Worm (Caenorhabditis elegans) whole organism, midembryonic: ENCODE results near the gene Y53F4B.36.
A peak's percentile ranks its signal among the peaks of the same experiment; 100 is the strongest.
"Not testable (repeated sequence)": the region's sequence is repeated elsewhere in the genome, so short reads cannot be mapped to it uniquely, and the experiment has no call there.

Experiments
- T22C8.4 ChIP-seq: fragments of 200-800 bp; sonication (Bioruptor generic); IDR thresholded peaks from 2 replicates; pipeline ENCODE4 v1.3.6; 2022; ENCODE audit warnings: missing genetic modification characterization, missing compliant biosample characterization
- cog-1 ChIP-seq: sonication (generic microtip); optimal IDR thresholded peaks from 2 replicates; lab custom pipeline; 2016; ENCODE audit warnings: missing genetic modification characterization, missing compliant biosample characterization
- flt-1 ChIP-seq: fragments of 200-800 bp; sonication (Bioruptor generic); IDR thresholded peaks from 2 replicates; pipeline ENCODE4 v1.3.6; 2022; ENCODE audit warnings: missing genetic modification characterization, missing compliant biosample characterization
- klf-2 ChIP-seq: fragments of 200-800 bp; sonication (Bioruptor generic); conservative IDR thresholded peaks from 2 replicates; pipeline ENCODE4 v1.3.6; 2022; ENCODE audit warnings: missing genetic modification reagents, missing genetic modification characterization, missing compliant biosample characterization
- med-1 ChIP-seq: sonication (generic microtip); optimal IDR thresholded peaks from 2 replicates; lab custom pipeline; 2017; ENCODE audit warnings: missing genetic modification characterization, mild to moderate bottlenecking, missing compliant biosample characterization, antibody characterized with exemption, missing genetic modification reagents; ENCODE audit not compliant: insufficient read depth
- ref-1 ChIP-seq: fragments of 200-800 bp; sonication (Bioruptor generic); conservative IDR thresholded peaks from 2 replicates; pipeline ENCODE4 v1.3.6; 2022; ENCODE audit warnings: missing genetic modification reagents, missing genetic modification characterization, missing compliant biosample characterization
- tab-1 ChIP-seq: fragments of 200-800 bp; sonication (Bioruptor generic); IDR thresholded peaks from 2 replicates; pipeline ENCODE4 v1.3.6; 2022; ENCODE audit warnings: missing genetic modification characterization, missing compliant biosample characterization
- ztf-23 ChIP-seq: fragments of 200-800 bp; sonication (Bioruptor generic); IDR thresholded peaks from 2 replicates; pipeline ENCODE4 v1.3.6; 2022; ENCODE audit warnings: missing genetic modification reagents, missing genetic modification characterization, missing compliant biosample characterization
- ztf-29 ChIP-seq: fragments of 200-800 bp; sonication (Bioruptor generic); IDR thresholded peaks from 2 replicates; pipeline ENCODE4 v1.3.6; 2022; ENCODE audit warnings: missing genetic modification reagents, missing genetic modification characterization, missing compliant biosample characterization

The Y53F4B.36 gene

DNA sequence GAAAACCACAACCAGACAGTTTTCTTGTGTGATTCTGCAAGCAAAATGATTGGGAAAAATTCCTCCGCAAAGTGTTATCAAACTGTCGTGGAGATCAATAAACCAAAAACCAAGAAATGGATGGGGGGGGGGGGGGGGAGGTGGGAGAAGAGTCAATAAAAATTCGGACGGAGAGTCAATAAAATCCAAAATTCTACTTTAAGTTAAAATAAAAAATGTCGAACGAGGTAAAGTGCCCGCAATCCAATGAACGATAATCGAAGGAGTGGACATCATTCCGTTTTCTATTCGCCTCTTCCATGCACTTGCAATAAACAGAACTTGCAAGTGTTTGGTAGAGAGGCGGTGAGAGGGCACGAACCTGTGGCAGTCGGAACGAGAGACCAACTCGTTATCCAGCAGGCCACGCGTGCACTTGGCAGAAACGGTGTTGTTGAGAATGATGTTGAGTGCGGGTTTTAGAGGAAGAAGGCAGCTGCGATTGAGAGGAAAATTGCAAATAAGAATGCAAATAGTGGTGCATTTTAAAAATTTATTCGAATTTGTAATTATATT is 10.0 kb upstream of the Y53F4B.36 start, which contains the start of gene gst-27:
Gene gst-27, minus strand, starts transcription at position 51 of the 555 bp plus-strand sequence.
- TF ChIP-seq ref-1 (peak; percentile 76), klf-2 (peak; percentile 79), flt-1 (GFP tag; lab: Robert Waterston, UW) (peak; percentile 94), cog-1 (peak; percentile 76), T22C8.4 (GFP tag; lab: Robert Waterston, UW) (peak; percentile 57), ztf-23 (peak; percentile 89), tab-1 (GFP tag; lab: Robert Waterston, UW) (peak; percentile 93), ztf-29 (GFP tag; lab: Robert Waterston, UW) (peak; percentile 88), med-1 (GFP tag; lab: Kevin White, UChicago) (peak; percentile 41)

DNA sequence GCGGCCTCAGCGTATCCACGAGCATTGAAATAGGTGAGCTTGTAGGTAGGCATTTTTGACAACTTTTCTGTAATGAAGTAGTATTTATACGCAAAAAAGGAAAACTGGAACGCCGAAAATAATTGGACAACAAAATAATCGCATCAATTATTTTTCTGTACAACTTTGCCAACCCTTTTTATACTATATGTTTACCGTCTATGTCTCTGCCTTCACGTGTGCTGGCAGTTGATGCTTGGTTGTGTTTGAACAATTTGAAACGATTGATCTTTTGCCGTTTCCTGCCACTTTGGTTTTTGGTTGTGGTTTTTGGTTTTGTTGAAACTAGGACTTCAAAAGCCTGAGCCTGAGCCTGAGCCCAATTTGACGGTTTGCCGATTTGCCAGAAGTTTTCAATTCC is 8.4 kb upstream of the Y53F4B.36 start, which contains the start of gene gst-28:
Gene gst-28, minus strand, starts transcription at position 238 of the 400 bp plus-strand sequence.
- TF ChIP-seq ztf-29 (GFP tag; lab: Robert Waterston, UW): no peak
- no peak for TF ChIP-seq T22C8.4 (GFP tag; lab: Robert Waterston, UW)
- no peak for TF ChIP-seq ztf-23
- TF ChIP-seq flt-1 (GFP tag; lab: Robert Waterston, UW): no peak
- no peak for TF ChIP-seq klf-2
- no peak for TF ChIP-seq med-1 (GFP tag; lab: Kevin White, UChicago)
- TF ChIP-seq cog-1: no peak
- no peak for TF ChIP-seq tab-1 (GFP tag; lab: Robert Waterston, UW)
- no peak for TF ChIP-seq ref-1

DNA sequence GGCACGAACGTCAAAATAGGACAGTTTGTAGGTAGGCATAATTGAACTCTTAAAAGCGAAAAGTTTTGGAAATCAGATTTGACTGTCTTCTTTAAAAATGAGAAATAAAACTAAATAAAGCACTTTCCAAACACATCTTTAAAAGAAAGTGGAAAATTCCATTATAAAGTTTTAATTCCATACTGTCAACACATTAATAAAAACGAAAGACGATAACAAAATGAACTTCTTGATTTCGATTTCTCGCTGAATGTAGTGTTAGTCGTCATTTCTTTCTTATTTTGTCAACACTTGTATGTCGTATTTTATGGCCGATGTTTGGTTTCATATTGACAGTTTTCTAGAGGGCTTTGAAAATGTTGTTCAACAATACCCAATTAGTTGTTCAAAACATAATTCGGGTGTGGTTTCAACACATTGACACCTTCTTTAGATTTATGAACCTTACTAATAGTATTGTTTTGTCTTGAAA is 5.9 kb upstream of the Y53F4B.36 start, which contains the start of gene gst-29:
Gene gst-29, minus strand, starts transcription at position 51 of the 472 bp plus-strand sequence.
- no peak for TF ChIP-seq klf-2
- no peak for TF ChIP-seq flt-1 (GFP tag; lab: Robert Waterston, UW)
- TF ChIP-seq tab-1 (GFP tag; lab: Robert Waterston, UW): no peak
- TF ChIP-seq ztf-23: no peak
- no peak for TF ChIP-seq cog-1
- TF ChIP-seq med-1 (GFP tag; lab: Kevin White, UChicago): no peak
- TF ChIP-seq ref-1: no peak
- TF ChIP-seq T22C8.4 (GFP tag; lab: Robert Waterston, UW): no peak
- no peak for TF ChIP-seq ztf-29 (GFP tag; lab: Robert Waterston, UW)

ce11 chrII:15171816-15172215 is 3.9 kb upstream of the Y53F4B.36 start, which contains the start of gene gst-39:
Gene gst-39, minus strand, starts transcription at chrII:15171916.
- not testable (repeated sequence) for TF ChIP-seq klf-2; ztf-29 (GFP tag; lab: Robert Waterston, UW); med-1 (GFP tag; lab: Kevin White, UChicago)

DNA sequence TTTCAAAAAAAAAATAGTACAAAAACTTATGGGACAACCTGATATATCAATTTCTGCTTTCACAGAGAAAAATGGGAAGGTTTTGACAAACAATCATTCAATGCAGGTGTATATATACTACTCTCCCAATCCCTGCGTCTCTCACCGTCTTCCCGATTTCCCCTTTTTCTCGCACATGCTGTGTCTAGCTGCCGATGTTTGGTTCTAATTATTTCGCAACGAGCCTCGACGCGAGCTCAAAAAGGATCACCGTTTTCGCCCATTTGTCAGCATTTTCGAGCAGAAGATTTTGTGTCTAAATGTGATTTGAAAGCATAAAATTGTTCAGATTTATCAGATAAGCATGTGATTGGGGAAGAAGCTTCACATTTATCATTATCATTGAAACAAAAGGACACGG is 2.6 kb upstream of the Y53F4B.36 start:
- TF ChIP-seq flt-1 (GFP tag; lab: Robert Waterston, UW): no peak
- TF ChIP-seq med-1 (GFP tag; lab: Kevin White, UChicago): no peak
- no peak for TF ChIP-seq T22C8.4 (GFP tag; lab: Robert Waterston, UW)
- TF ChIP-seq tab-1 (GFP tag; lab: Robert Waterston, UW): no peak
- no peak for TF ChIP-seq ztf-29 (GFP tag; lab: Robert Waterston, UW)
- TF ChIP-seq klf-2: no peak
- no peak for TF ChIP-seq ref-1
- TF ChIP-seq cog-1: no peak
- TF ChIP-seq ztf-23: no peak

ce11 chrII:15174915-15175548 is 711 bp upstream of the Y53F4B.36 start, which contains the start of gene gst-31:
Gene gst-31, minus strand, starts transcription at chrII:15174965.
- TF ChIP-seq klf-2 (no peak), ztf-29 (GFP tag; lab: Robert Waterston, UW) (no peak), cog-1 (no peak), ref-1 (no peak), ztf-23 (no peak), med-1 (GFP tag; lab: Kevin White, UChicago) (no peak), flt-1 (GFP tag; lab: Robert Waterston, UW) (no peak)

DNA sequence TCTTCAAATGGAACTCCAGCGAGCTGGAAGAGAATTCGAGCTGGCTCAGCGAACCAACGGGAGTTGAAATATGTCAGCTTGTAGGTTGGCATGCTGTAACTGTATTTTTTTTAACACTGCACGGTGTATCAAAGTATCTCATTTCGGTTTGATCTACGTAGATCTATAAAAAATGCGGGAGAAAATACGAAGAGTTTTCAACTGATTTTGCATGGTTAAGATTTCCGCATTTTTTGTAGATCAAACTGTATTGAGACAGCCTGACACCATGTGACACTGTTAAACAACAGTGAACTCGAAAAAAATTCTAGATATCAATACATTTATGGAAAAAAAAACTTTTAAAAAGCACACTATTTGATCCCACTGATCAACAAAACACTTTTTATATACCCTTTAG is 2.8 kb downstream of the Y53F4B.36 start, which contains the start of gene gst-32:
Gene gst-32, minus strand, starts transcription at position 101 of the 400 bp plus-strand sequence.
- TF ChIP-seq med-1 (GFP tag; lab: Kevin White, UChicago): no peak
- no peak for TF ChIP-seq T22C8.4 (GFP tag; lab: Robert Waterston, UW)
- no peak for TF ChIP-seq flt-1 (GFP tag; lab: Robert Waterston, UW)
- no peak for TF ChIP-seq ztf-23
- no peak for TF ChIP-seq ref-1
- TF ChIP-seq ztf-29 (GFP tag; lab: Robert Waterston, UW): no peak

- TF ChIP-seq tab-1 (GFP tag; lab: Robert Waterston, UW) (no peak), T22C8.4 (GFP tag; lab: Robert Waterston, UW) (no peak), ref-1 (no peak), cog-1 (no peak), med-1 (GFP tag; lab: Kevin White, UChicago) (no peak), ztf-29 (GFP tag; lab: Robert Waterston, UW) (no peak), klf-2 (no peak), ztf-23 (no peak), flt-1 (GFP tag; lab: Robert Waterston, UW) (no peak)
Measured at ce11 chrII:15183139-15183538, 7.4 kb downstream of the Y53F4B.36 start, which contains the start of gene gst-34. Gene gst-34, minus strand, starts transcription at chrII:15183239.

ce11 chrII:15185289-15185688 is 9.5 kb downstream of the Y53F4B.36 start, which contains the start of gene gst-35:
Gene gst-35, minus strand, starts transcription at chrII:15185389.
- TF ChIP-seq klf-2 (no peak), T22C8.4 (GFP tag; lab: Robert Waterston, UW) (no peak), ztf-29 (GFP tag; lab: Robert Waterston, UW) (no peak), med-1 (GFP tag; lab: Kevin White, UChicago) (no peak), ztf-23 (no peak), tab-1 (GFP tag; lab: Robert Waterston, UW) (no peak), ref-1 (no peak), flt-1 (GFP tag; lab: Robert Waterston, UW) (no peak), cog-1 (no peak)
